Worm (Caenorhabditis elegans): ENCODE results near the gene C18D11.9.

DNA sequence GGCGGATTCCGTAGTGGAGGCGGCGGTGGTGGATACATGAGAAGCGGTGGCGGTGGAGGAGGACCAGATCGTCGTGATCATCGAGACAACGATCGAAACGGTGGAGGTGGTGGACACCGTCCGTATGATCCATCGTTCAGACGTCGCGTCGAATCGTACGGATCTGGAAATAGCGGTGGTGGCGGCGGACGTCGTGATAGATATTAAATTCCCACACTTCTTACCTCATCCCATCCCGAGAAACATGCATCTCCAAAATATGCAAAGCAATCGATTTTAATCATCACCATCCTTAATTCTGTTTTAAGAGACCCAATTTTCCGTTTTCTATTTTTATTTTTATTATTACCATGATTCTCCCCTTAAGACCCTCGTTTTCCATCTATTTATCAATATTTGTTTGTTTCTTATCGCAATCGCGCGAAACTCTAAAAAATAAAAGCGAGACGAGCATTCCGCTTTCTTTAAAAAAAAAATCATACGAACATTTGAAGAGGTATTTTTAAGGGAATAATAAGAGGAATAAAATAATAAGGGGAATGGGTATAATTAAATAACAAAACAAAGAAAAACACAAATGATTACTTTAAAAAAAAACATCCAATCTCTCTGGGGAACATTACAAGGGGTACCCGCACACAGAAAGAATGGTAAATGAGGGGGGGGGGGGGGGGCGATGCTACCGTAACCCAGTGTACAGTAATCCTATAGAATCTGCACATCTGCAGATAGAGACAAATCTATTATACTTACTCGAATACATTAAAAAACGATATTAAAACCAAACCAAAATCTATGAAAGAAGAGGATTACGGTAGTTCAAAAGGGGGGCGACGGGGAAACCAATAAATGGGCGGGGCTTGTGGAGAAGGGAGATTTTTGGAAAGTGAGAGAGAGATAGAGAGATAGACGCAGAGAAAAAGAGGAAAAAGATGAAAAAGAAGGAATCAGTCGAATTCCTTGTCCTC lies 21.9 kb downstream of the C18D11.9 start:
- TF ChIP-seq ces-1 (GFP tag; optimal IDR thresholded peaks at IDR 0.05) (no peak), nhr-2 (tag; optimal IDR thresholded peaks at IDR 0.05) (no peak), blmp-1 (tag; optimal IDR thresholded peaks at IDR 0.05) (no peak), unc-120 (tag; optimal IDR thresholded peaks at IDR 0.05; ENCODE audit: poor library complexity, severe bottlenecking) (no peak), snpc-4 (tag; optimal IDR thresholded peaks at IDR 0.05) (no peak), sptf-1 (tag; optimal IDR thresholded peaks at IDR 0.05) (peak; percentile 52)

Data from whole organism, mixed stage, embryonic.